Fruit fly (Drosophila melanogaster) whole organism, embryonic: Measurements from ENCODE around the gene BHD.

Experiments used
- CG13624 ChIP-seq: fragments of 200-800 bp; sonication (Bioruptor generic); optimal IDR thresholded peaks from 2 replicates; lab custom pipeline; 2016; ENCODE audit warnings: missing biosample characterization, missing genetic modification characterization
- CG4328 ChIP-seq: fragments of 200-800 bp; sonication (Bioruptor generic); optimal IDR thresholded peaks from 3 replicates; lab custom pipeline; 2017; ENCODE audit warnings: missing biosample characterization, missing genetic modification reagents, missing genetic modification characterization
- Kr ChIP-seq: fragments of 200-800 bp; sonication (Bioruptor generic); optimal IDR thresholded peaks from 2 replicates; lab custom pipeline; 2017; ENCODE audit warnings: missing biosample characterization, mild to moderate bottlenecking, missing genetic modification characterization

DNA sequence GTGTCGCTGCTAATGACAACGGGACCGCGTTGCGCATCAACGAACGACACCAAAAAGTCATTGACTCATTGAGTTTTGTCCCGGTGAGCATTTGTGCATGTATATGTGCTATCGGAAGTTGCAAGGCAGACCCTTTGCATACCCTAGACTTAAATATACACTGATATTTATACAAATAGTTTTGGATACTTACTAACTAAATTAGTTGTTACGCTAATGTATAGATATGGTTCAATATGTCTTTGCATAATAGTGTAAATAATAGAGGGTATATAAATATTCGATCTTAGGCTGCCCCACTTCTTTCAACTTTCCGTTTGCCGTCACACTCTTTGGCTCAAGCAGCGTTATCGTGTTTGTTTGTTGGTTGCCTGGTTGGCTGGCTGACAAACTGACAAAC lies 47.1 kb upstream of the BHD start:
- TF ChIP-seq CG13624 (GFP tag; lab: Kevin White, UChicago) (no peak), Kr (GFP tag; lab: Kevin White, UChicago) (no peak), CG4328 (GFP tag; lab: Kevin White, UChicago) (no peak)
